Worm (Caenorhabditis elegans) whole organism, young adult: ENCODE measurements around the gene W05E10.2.

ENCODE experiments used
- F39B2.1 ChIP-seq: fragments of 200-800 bp; sonication (Bioruptor generic); IDR thresholded peaks from 2 replicates; pipeline ENCODE4 v1.3.6; 2022; ENCODE audit warnings: missing genetic modification reagents, missing genetic modification characterization, missing compliant biosample characterization
- ZK185.1 ChIP-seq: sonication (generic microtip); optimal IDR thresholded peaks from 2 replicates; lab custom pipeline; 2016; ENCODE audit warnings: mild to moderate bottlenecking, missing genetic modification characterization, missing compliant biosample characterization; ENCODE audit not compliant: poor library complexity, severe bottlenecking
- attf-3 ChIP-seq: fragments of 200-800 bp; sonication (Bioruptor generic); conservative IDR thresholded peaks from 2 replicates; pipeline ENCODE4 v1.3.6; 2022; ENCODE audit warnings: missing genetic modification reagents, missing genetic modification characterization, missing compliant biosample characterization
- attf-5 ChIP-seq: fragments of 200-800 bp; sonication (Bioruptor generic); optimal IDR thresholded peaks from 2 replicates; lab custom pipeline; 2018; ENCODE audit warnings: mild to moderate bottlenecking, missing genetic modification characterization, missing compliant biosample characterization
- snpc-3.4 ChIP-seq: sonication (generic microtip); optimal IDR thresholded peaks from 2 replicates; lab custom pipeline; 2017; ENCODE audit warnings: missing genetic modification characterization, mild to moderate bottlenecking, missing compliant biosample characterization, antibody characterized with exemption, moderate library complexity, missing genotype, missing genetic modification reagents
- unc-62 ChIP-seq: fragments of 150-350 bp; optimal IDR thresholded peaks from 2 replicates; lab custom pipeline; 2014; ENCODE audit warnings: missing biosample characterization, missing genetic modification reagents, missing genetic modification characterization

- TF ChIP-seq ZK185.1 (tag; lab: Kevin White, UChicago) (no peak), F39B2.1 (GFP tag; lab: Robert Waterston, UW) (no peak), attf-5 (GFP tag; lab: Kevin White, UChicago) (no peak), unc-62 (GFP tag; lab: Kevin White, UChicago) (no peak), snpc-3.4 (tag; lab: Kevin White, UChicago) (no peak), attf-3 (GFP tag; lab: Robert Waterston, UW) (no peak)
Observed at ce11 chrV:11715797-11716196, 28.8 kb downstream of the W05E10.2 start, which contains the start of gene tre-3.
